Fruit fly (Drosophila melanogaster): Measurements from ENCODE around the gene Ppi1.

Ppi1 gene

DNA sequence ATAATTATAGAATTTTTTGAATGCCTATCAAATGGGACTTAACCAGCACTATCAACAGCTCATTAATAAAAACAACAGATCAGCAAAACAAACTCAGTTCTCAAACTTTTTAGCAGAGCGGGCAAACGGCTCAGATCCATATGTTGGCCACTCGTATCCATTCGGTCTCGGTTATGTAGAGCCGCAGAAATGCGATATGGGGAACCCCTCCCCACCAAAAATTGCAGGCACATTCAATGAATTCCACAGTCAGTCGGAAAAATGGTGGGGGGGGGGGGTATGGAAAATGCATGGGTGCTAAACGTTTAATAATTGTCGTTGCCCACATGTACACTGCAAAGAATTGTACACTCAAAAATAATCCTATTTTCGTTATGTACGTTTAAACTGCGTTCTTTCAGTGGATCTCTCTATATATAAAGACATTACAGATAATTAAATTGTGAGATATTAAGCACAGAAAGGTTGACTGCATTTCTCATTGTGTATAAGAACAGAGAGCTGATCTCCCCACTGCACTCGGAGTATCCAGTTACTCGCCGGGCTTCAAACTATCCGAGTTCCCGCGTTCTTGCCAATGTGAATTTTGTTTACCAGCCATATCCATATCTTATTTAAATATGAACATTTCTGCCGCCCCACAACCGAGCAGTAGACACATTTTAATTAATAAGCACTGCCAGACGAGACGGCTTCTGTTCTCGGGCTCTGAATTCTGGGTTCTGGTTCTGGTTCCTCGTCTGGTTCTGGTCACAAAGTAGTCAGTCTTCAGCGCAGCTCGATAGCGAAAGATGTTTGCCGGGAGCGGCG is 22.6 kb upstream of the Ppi1 start, which contains the start of gene CG15529:
Gene CG15529, plus strand, starts transcription at position 760 of the 810 bp plus-strand sequence.
- no peak for TF ChIP-seq Myc (optimal IDR thresholded peaks at IDR 0.05)
- TF ChIP-seq h (optimal IDR thresholded peaks at IDR 0.05) = no peak
- no peak for TF ChIP-seq ttk (optimal IDR thresholded peaks at IDR 0.05)
- TF ChIP-seq Sin3A (optimal IDR thresholded peaks at IDR 0.05) = no peak
- TF ChIP-seq psq (optimal IDR thresholded peaks at IDR 0.05) = no peak

dm6 chr3R:30150602-30151001 is 21.7 kb upstream of the Ppi1 start:
- TF ChIP-seq h (optimal IDR thresholded peaks at IDR 0.05) (no peak), insv (optimal IDR thresholded peaks at IDR 0.05) (no peak), Sin3A (optimal IDR thresholded peaks at IDR 0.05) (no peak), Myc (optimal IDR thresholded peaks at IDR 0.05) (no peak)

- TF ChIP-seq Myc (optimal IDR thresholded peaks at IDR 0.05) (no peak), Sin3A (optimal IDR thresholded peaks at IDR 0.05) (no peak), ttk (optimal IDR thresholded peaks at IDR 0.05) (no peak), psq (optimal IDR thresholded peaks at IDR 0.05) (no peak), h (optimal IDR thresholded peaks at IDR 0.05) (no peak), insv (optimal IDR thresholded peaks at IDR 0.05) (no peak)
Observed at dm6 chr3R:30149506-30149905, 20.6 kb upstream of the Ppi1 start, which contains the start of gene AdoR. AdoR (minus strand) TSS chr3R:30149606.

dm6 chr3R:30134063-30135047 is 5.4 kb upstream of the Ppi1 start, which contains the start of gene Tpi:
Tpi (minus strand) TSS chr3R:30134599.
- TF ChIP-seq psq (optimal IDR thresholded peaks at IDR 0.05) = no peak
- TF ChIP-seq h (optimal IDR thresholded peaks at IDR 0.05) = no peak
- no peak for TF ChIP-seq ttk (optimal IDR thresholded peaks at IDR 0.05)

dm6 chr3R:30132295-30132694 is 3.4 kb upstream of the Ppi1 start, which contains the start of gene CG31029:
CG31029 (minus strand) TSS chr3R:30132395.
- no peak for TF ChIP-seq psq (optimal IDR thresholded peaks at IDR 0.05)
- no peak for TF ChIP-seq Sin3A (optimal IDR thresholded peaks at IDR 0.05)
- TF ChIP-seq ttk (optimal IDR thresholded peaks at IDR 0.05) = no peak
- no peak for TF ChIP-seq Myc (optimal IDR thresholded peaks at IDR 0.05)
- no peak for TF ChIP-seq insv (optimal IDR thresholded peaks at IDR 0.05)
- no peak for TF ChIP-seq h (optimal IDR thresholded peaks at IDR 0.05)

- TF ChIP-seq insv (optimal IDR thresholded peaks at IDR 0.05) (no peak), psq (optimal IDR thresholded peaks at IDR 0.05) (no peak), Myc (optimal IDR thresholded peaks at IDR 0.05) (no peak)
Observed at dm6 chr3R:30124635-30125034, 4.3 kb downstream of the Ppi1 start, which contains the start of gene CG45073. CG45073 (minus strand) TSS chr3R:30124735.

DNA sequence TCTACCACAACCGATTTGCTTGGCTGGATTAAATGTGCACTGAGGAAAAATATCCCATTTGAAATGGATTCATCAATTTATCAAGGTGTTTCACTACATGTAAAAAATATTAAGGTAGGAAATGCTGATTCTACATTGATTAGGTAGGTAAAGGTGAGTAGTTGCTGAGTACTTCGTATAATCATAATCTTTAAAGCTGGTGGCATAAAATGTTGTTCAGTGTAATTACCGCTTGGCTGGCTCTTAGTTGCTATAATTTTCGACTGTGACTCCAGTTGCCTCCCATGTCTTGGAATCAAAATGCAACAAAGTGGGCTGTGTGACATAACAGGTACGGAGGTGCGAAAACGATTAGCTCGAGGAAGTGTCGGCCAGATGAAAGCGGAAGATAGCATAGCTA is 5.8 kb downstream of the Ppi1 start, which contains the start of gene CG45072:
Gene CG45072, minus strand, starts transcription at position 101 of the 400 bp plus-strand sequence.
- no peak for TF ChIP-seq Myc (optimal IDR thresholded peaks at IDR 0.05)
- no peak for TF ChIP-seq ttk (optimal IDR thresholded peaks at IDR 0.05)
- no peak for TF ChIP-seq Sin3A (optimal IDR thresholded peaks at IDR 0.05)
- TF ChIP-seq insv (optimal IDR thresholded peaks at IDR 0.05) = no peak
- TF ChIP-seq h (optimal IDR thresholded peaks at IDR 0.05) = no peak
- TF ChIP-seq psq (optimal IDR thresholded peaks at IDR 0.05) = no peak

DNA sequence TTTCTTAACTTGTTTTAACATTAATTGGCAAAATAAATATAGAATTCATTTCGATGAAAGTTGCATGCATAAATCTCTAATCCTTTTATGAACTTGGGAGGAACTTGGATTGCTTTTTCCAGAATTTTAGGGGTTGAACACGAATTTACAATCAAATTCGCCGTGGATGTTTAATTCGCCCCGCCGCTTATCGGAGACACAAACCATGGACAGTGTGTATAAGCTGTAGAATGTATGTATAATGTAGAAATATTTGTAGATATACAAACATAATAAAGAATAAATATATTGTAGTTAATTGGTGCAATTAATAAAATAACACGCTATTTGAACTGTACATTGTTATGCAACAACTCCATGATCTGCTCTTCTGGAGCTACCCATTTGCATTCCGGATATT is 7.2 kb downstream of the Ppi1 start:
- TF ChIP-seq Sin3A (optimal IDR thresholded peaks at IDR 0.05) (no peak), insv (optimal IDR thresholded peaks at IDR 0.05) (no peak), ttk (optimal IDR thresholded peaks at IDR 0.05) (no peak), Myc (optimal IDR thresholded peaks at IDR 0.05) (no peak), psq (optimal IDR thresholded peaks at IDR 0.05) (no peak), h (optimal IDR thresholded peaks at IDR 0.05) (no peak)

DNA sequence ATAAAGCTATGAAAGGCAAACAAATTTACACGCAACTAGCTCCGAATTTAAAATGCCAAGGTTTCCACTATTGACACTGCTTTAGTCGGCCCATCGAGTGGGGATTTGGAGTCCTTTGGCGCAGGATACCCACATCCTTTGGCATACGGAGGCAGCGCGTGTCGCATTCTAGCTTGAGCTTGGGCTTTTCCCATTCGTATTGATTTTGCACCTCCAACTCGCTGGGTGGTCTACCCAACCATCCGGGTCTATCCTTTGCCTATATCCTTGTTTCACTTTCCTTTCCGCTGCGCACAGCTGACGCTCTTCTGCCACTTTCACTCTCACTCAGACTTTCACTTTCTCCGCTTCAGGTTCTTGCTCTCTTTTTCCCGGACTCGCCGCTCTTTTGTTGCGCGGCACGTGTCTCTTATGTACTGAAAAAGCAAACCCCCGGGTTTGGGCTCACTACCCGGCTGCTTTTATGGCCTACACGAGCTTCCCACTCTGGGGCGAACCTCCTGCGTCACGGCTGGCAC is 14.6 kb downstream of the Ppi1 start:
- TF ChIP-seq Myc (optimal IDR thresholded peaks at IDR 0.05) = no peak
- no peak for TF ChIP-seq Sin3A (optimal IDR thresholded peaks at IDR 0.05)
- no peak for TF ChIP-seq h (optimal IDR thresholded peaks at IDR 0.05)
- no peak for TF ChIP-seq insv (optimal IDR thresholded peaks at IDR 0.05)
- TF ChIP-seq ttk (optimal IDR thresholded peaks at IDR 0.05) = no peak
- no peak for TF ChIP-seq psq (optimal IDR thresholded peaks at IDR 0.05)

DNA sequence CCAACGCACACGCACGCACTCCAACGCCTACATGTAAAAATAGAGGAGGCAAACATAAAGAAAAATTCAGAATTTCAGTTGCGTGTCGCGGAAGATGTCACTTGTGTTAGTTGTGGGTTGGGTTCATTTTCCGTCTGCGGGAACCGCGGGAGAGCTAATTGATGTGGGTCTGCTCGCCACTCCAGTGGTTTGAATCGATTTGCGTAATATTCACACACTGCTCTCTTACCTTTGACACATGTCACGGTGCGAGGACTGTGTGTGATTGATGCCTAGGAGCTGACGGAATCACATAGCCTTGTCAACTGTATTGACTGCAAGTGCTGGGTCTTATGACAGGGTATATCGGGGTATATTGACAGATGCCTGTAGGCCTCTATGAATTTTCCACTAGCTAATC is 18.0 kb downstream of the Ppi1 start:
- TF ChIP-seq Myc (optimal IDR thresholded peaks at IDR 0.05) (no peak), ttk (optimal IDR thresholded peaks at IDR 0.05) (no peak), Sin3A (optimal IDR thresholded peaks at IDR 0.05) (no peak), psq (optimal IDR thresholded peaks at IDR 0.05) (no peak), h (optimal IDR thresholded peaks at IDR 0.05) (no peak), insv (optimal IDR thresholded peaks at IDR 0.05) (no peak)

DNA sequence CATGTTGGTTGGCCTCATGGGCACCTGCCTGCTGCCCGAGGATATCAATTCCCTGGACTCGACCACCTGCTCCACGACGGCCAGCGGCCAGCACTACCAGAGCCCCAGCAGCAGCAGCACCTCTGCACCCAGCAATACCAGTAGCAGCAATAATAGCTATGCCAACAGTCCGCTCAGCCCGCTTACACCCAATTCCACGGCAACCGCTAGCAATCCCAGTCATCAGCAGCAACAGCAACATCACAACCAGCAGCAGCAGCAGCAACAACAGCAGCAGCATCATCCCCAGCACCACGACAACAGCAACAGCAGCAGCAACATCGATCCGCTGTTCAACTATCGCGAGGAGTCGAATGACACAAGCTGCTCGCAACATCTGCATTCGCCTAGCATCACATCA is 19.5 kb downstream of the Ppi1 start:
- no peak for TF ChIP-seq ttk (optimal IDR thresholded peaks at IDR 0.05)
- TF ChIP-seq h (optimal IDR thresholded peaks at IDR 0.05) = no peak
- TF ChIP-seq insv (optimal IDR thresholded peaks at IDR 0.05) = no peak
- TF ChIP-seq Sin3A (optimal IDR thresholded peaks at IDR 0.05) = no peak
- no peak for TF ChIP-seq psq (optimal IDR thresholded peaks at IDR 0.05)
- TF ChIP-seq Myc (optimal IDR thresholded peaks at IDR 0.05) = no peak

- no peak for TF ChIP-seq ttk (optimal IDR thresholded peaks at IDR 0.05)
- no peak for TF ChIP-seq h (optimal IDR thresholded peaks at IDR 0.05)
- no peak for TF ChIP-seq insv (optimal IDR thresholded peaks at IDR 0.05)
- TF ChIP-seq psq (optimal IDR thresholded peaks at IDR 0.05) = no peak
- no peak for TF ChIP-seq Sin3A (optimal IDR thresholded peaks at IDR 0.05)
- no peak for TF ChIP-seq Myc (optimal IDR thresholded peaks at IDR 0.05)
Observed at dm6 chr3R:30108639-30109038, 20.3 kb downstream of the Ppi1 start.

All from Kc167 (cell line).